Fruit fly (Drosophila melanogaster): ENCODE results near the gene CG17078.
A peak's percentile ranks its signal among the peaks of the same experiment; 100 is the strongest.

The CG17078 gene

dm6 chr2L:247845-248473 is 30.1 kb downstream of the CG17078 start (continued):
- peak; percentile 42; the same call in 1 of the 2 replicates for TF ChIP-seq vvl (GFP tag; IDR thresholded peaks at IDR 0.05)
- no peak for TF ChIP-seq Dbx (GFP tag; IDR thresholded peaks at IDR 0.05)
- TF ChIP-seq CoRest (tag; optimal IDR thresholded peaks at IDR 0.05): peak; percentile 60
- TF ChIP-seq CG12391 (tag; optimal IDR thresholded peaks at IDR 0.05): peak; percentile 60
- peak; percentile 55 for TF ChIP-seq sug (tag; optimal IDR thresholded peaks at IDR 0.05)
- TF ChIP-seq CG14710 (tag; optimal IDR thresholded peaks at IDR 0.05): peak; percentile 12
- TF ChIP-seq BtbVII (GFP tag; optimal IDR thresholded peaks at IDR 0.05): peak; percentile 75
- peak; percentile 32 for TF ChIP-seq CG10274 (GFP tag; optimal IDR thresholded peaks at IDR 0.05)
- TF ChIP-seq E2f2 (GFP tag; IDR thresholded peaks at IDR 0.05): no peak
- no peak for TF ChIP-seq zf30C (GFP tag; optimal IDR thresholded peaks at IDR 0.05)
- peak; percentile 77 for TF ChIP-seq CG12769 (tag; optimal IDR thresholded peaks at IDR 0.05)
- TF ChIP-seq D19A (tag; optimal IDR thresholded peaks at IDR 0.05): peak; percentile 51
- no peak for TF ChIP-seq fd64A (GFP tag; optimal IDR thresholded peaks at IDR 0.05)
- peak; percentile 26; the same call in 1 of the 2 replicates for TF ChIP-seq CG10366 (GFP tag; IDR thresholded peaks at IDR 0.05)
- no peak for TF ChIP-seq CG8765 (GFP tag; IDR thresholded peaks at IDR 0.05)
- no peak for TF ChIP-seq Hr78 (GFP tag; optimal IDR thresholded peaks at IDR 0.05)
- TF ChIP-seq Atf6 (GFP tag; IDR thresholded peaks at IDR 0.05): peak; percentile 43; the same call in 1 of the 2 replicates
- 0 out of 2 replicates have a peak, but pooled peaks have one; percentile 38 for TF ChIP-seq CG14441 (GFP tag; IDR thresholded peaks at IDR 0.05)
- peak; percentile 69 for TF ChIP-seq Fer1 (GFP tag; optimal IDR thresholded peaks at IDR 0.05)
- TF ChIP-seq NfI (GFP tag; optimal IDR thresholded peaks at IDR 0.05): peak; percentile 58
- TF ChIP-seq Mes4 (GFP tag; optimal IDR thresholded peaks at IDR 0.05): no peak
- TF ChIP-seq CG10543 (GFP tag; optimal IDR thresholded peaks at IDR 0.05): peak; percentile 78
- TF ChIP-seq CG13287 (GFP tag; IDR thresholded peaks at IDR 0.05; ENCODE audit: partially characterized antibody): 0 out of 2 replicates have a peak, but pooled peaks have one; percentile 7
- TF ChIP-seq ac (GFP tag; optimal IDR thresholded peaks at IDR 0.05): no peak
- TF ChIP-seq Ssrp (tag; optimal IDR thresholded peaks at IDR 0.05): peak; percentile 24
- TF ChIP-seq trem (tag; optimal IDR thresholded peaks at IDR 0.05): peak; percentile 60
- TF ChIP-seq CG7556 (GFP tag; optimal IDR thresholded peaks at IDR 0.05): peak; percentile 77
- peak; percentile 33 for TF ChIP-seq caup (GFP tag; optimal IDR thresholded peaks at IDR 0.05; ENCODE audit: severe bottlenecking)
- no peak for TF ChIP-seq CG2889 (GFP tag; IDR thresholded peaks at IDR 0.05)
- peak; percentile 59 for TF ChIP-seq dmrt99B (tag; optimal IDR thresholded peaks at IDR 0.05)
- peak; percentile 33 for TF ChIP-seq mam (GFP tag; optimal IDR thresholded peaks at IDR 0.05)
- no peak for TF ChIP-seq dati (GFP tag; IDR thresholded peaks at IDR 0.05)
- no peak for TF ChIP-seq ci (GFP tag; IDR thresholded peaks at IDR 0.05)
- peak; percentile 43; the same call in 1 of the 2 replicates for TF ChIP-seq wdn (GFP tag; IDR thresholded peaks at IDR 0.05)
- TF ChIP-seq CG32532 (GFP tag; IDR thresholded peaks at IDR 0.05): peak; percentile 69
- TF ChIP-seq tin (GFP tag; optimal IDR thresholded peaks at IDR 0.05): peak; percentile 36
- no peak for TF ChIP-seq CG14014 (GFP tag; IDR thresholded peaks at IDR 0.05)
- TF ChIP-seq CG10654 (GFP tag; optimal IDR thresholded peaks at IDR 0.05): peak; percentile 22
- peak; percentile 32 for TF ChIP-seq B-H2 (GFP tag; optimal IDR thresholded peaks at IDR 0.05)
- TF ChIP-seq CG4617 (GFP tag; optimal IDR thresholded peaks at IDR 0.05; ENCODE audit: borderline replicate concordance): no peak
- peak; percentile 53 for TF ChIP-seq CG6683 (GFP tag; optimal IDR thresholded peaks at IDR 0.05)
- peak; percentile 46 for TF ChIP-seq Fer3 (tag; optimal IDR thresholded peaks at IDR 0.05)
- peak in 1 of 2 experiments; percentile 40 for TF ChIP-seq dpn (GFP tag; optimal IDR thresholded peaks at IDR 0.05)
- peak; percentile 40 for TF ChIP-seq nmo (GFP tag; optimal IDR thresholded peaks at IDR 0.05)
- TF ChIP-seq tap (tag; optimal IDR thresholded peaks at IDR 0.05): peak; percentile 49
- TF ChIP-seq CG15696 (tag; optimal IDR thresholded peaks at IDR 0.05): peak; percentile 15
- TF ChIP-seq CG11093 (GFP tag; IDR thresholded peaks at IDR 0.05): 0 out of 3 replicates have a peak, but pooled peaks have one; percentile 40
- no peak for TF ChIP-seq Awh (GFP tag; IDR thresholded peaks at IDR 0.05)
- TF ChIP-seq CG10209 (GFP tag; optimal IDR thresholded peaks at IDR 0.05): peak; percentile 42
